Fruit fly (Drosophila melanogaster): Measurements from ENCODE around the gene CG14770.

Gene CG14770

DNA sequence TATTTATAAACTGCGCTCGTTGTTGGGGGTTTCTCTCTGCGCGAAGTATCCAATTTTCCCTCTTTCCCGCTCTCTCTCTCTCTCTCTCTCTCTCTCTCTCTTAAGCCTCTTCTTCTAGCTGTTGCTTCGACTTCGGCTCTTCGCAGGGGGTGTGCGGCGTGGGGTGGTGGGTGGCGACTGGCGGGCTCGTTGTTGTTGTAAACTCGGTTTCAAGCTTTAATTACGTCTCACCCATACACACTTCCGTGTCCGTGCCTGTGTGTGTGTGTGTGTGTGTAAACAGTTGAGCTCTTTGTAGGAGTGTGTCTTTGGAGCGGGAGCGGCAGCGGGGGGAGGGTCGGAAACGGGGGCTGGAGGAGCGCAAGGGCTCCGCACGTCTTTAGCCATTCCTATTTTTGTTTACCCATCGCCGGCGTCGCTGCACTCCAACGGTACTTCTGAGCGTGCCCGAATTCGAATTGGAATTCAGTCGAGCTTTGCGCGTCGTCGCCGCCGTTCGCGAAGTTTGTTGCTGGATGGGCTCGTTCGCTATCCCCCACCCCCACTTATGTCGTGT is 19.2 kb downstream of the CG14770 start (continued):
- TF ChIP-seq MTF-1 (GFP tag; optimal IDR thresholded peaks at IDR 0.05; ENCODE audit: borderline replicate concordance) (no peak), Tbp (GFP tag; optimal IDR thresholded peaks at IDR 0.05) (no peak), CG7839 (tag; optimal IDR thresholded peaks at IDR 0.05) (no peak), lola (GFP tag; optimal IDR thresholded peaks at IDR 0.05) (no peak), knrl (GFP tag; IDR thresholded peaks at IDR 0.05; ENCODE audit: partially characterized antibody) (no peak), Med (GFP tag) (no peak), CG12155 (GFP tag; optimal IDR thresholded peaks at IDR 0.05) (no peak), usp (GFP tag; optimal IDR thresholded peaks at IDR 0.05) (no peak), CG6175 (GFP tag; IDR thresholded peaks at IDR 0.05) (no peak), Vsx1 (GFP tag; optimal IDR thresholded peaks at IDR 0.05) (no peak), CG6813 (GFP tag; optimal IDR thresholded peaks at IDR 0.05) (no peak), Ptx1 (GFP tag; IDR thresholded peaks at IDR 0.05) (no peak), Gsc (GFP tag; IDR thresholded peaks at IDR 0.05) (no peak), en (GFP tag; optimal IDR thresholded peaks at IDR 0.05) (no peak), nerfin-1 (tag; optimal IDR thresholded peaks at IDR 0.05) (peak; percentile 5), CG10654 (GFP tag; optimal IDR thresholded peaks at IDR 0.05) (no peak), CG13123 (GFP tag; optimal IDR thresholded peaks at IDR 0.05) (no peak), CG10959 (GFP tag; IDR thresholded peaks at IDR 0.05) (no peak), D (optimal IDR thresholded peaks at IDR 0.05) (no peak), D (GFP tag; optimal IDR thresholded peaks at IDR 0.05) (no peak), CG1832 (GFP tag; optimal IDR thresholded peaks at IDR 0.05) (peak; percentile 43), Spps (tag; optimal IDR thresholded peaks at IDR 0.05) (no peak), otp (GFP tag; IDR thresholded peaks at IDR 0.05) (0 out of 3 replicates have a peak, but pooled peaks have one; percentile 19), esg (GFP tag; conservative IDR thresholded peaks at IDR 0.05) (no peak), pzg (GFP tag; optimal IDR thresholded peaks at IDR 0.05) (no peak), cg (GFP tag; optimal IDR thresholded peaks at IDR 0.05) (peak; percentile 78), grn (GFP tag; optimal IDR thresholded peaks at IDR 0.05) (no peak), cas (GFP tag; IDR thresholded peaks at IDR 0.05) (no peak), corto (GFP tag; optimal IDR thresholded peaks at IDR 0.05) (no peak)

DNA sequence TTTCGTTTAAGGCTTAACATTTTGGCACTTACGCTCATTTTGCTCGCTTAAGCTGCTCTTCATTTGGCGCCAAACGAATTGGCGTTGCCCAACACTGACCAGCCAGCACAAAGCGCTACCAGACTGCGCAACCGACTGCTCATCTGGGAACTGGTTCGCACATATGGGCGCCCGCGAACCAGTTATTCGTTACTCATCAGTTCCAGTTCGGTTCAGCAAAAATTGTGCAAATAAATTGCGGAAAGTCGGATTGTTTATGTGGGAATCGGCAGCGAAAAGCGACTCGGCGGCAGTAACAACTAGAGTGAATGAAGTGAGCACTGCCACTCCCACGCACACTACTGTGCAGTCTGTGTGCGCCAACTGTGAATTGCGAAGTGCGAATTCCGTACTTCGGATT is 23.8 kb downstream of the CG14770 start, which contains the start of gene Rilpl:
TSS of gene Rilpl (plus strand) at position 180 of the 400 bp plus-strand sequence.
- TF ChIP-seq CG1529 (GFP tag; optimal IDR thresholded peaks at IDR 0.05) (no peak), ro (GFP tag; IDR thresholded peaks at IDR 0.05) (no peak), Atf6 (GFP tag; IDR thresholded peaks at IDR 0.05) (no peak), NK7.1 (GFP tag; optimal IDR thresholded peaks at IDR 0.05) (no peak), BtbVII (GFP tag; optimal IDR thresholded peaks at IDR 0.05) (no peak), Dad (GFP tag; optimal IDR thresholded peaks at IDR 0.05) (peak; percentile 27), onecut (GFP tag; IDR thresholded peaks at IDR 0.05) (no peak), kah (GFP tag; optimal IDR thresholded peaks at IDR 0.05) (no peak), Ets97D (GFP tag; optimal IDR thresholded peaks at IDR 0.05) (peak; percentile 63), grau (tag; optimal IDR thresholded peaks at IDR 0.05) (peak; percentile 24), Hand (GFP tag; optimal IDR thresholded peaks at IDR 0.05) (no peak), chinmo (GFP tag; IDR thresholded peaks at IDR 0.05; ENCODE audit: partially characterized antibody) (no peak), ind (GFP tag; optimal IDR thresholded peaks at IDR 0.05) (peak; percentile 2), CG10979 (tag; optimal IDR thresholded peaks at IDR 0.05) (no peak), Nf-YA (GFP tag; IDR thresholded peaks at IDR 0.05) (no peak), caup (GFP tag; optimal IDR thresholded peaks at IDR 0.05; ENCODE audit: severe bottlenecking) (no peak), Xrp1 (GFP tag; IDR thresholded peaks at IDR 0.05) (no peak), zen2 (GFP tag; IDR thresholded peaks at IDR 0.05; ENCODE audit: partially characterized antibody) (peak; percentile 53; the same call in 1 of the 3 replicates), CG13287 (GFP tag; IDR thresholded peaks at IDR 0.05; ENCODE audit: partially characterized antibody) (peak; percentile 62), CG15696 (tag; optimal IDR thresholded peaks at IDR 0.05) (no peak), Side (GFP tag; optimal IDR thresholded peaks at IDR 0.05) (peak; percentile 10), CG17186 (GFP tag; optimal IDR thresholded peaks at IDR 0.05) (peak; percentile 90), amos (GFP tag; IDR thresholded peaks at IDR 0.05; ENCODE audit: partially characterized antibody) (peak; percentile 68; the same call in 1 of the 2 replicates)
